Worm (Caenorhabditis elegans) whole organism, L1 larva: ENCODE data around the gene pals-17.

Experiments
- aly-2 ChIP-seq: fragments of 150-350 bp; optimal IDR thresholded peaks from 2 replicates; lab custom pipeline; 2014; ENCODE audit warnings: missing biosample characterization, missing genetic modification characterization
- efl-3 ChIP-seq: fragments of 200-800 bp; sonication (Bioruptor generic); optimal IDR thresholded peaks from 2 replicates; lab custom pipeline; 2018; ENCODE audit warnings: mild to moderate bottlenecking, missing genetic modification characterization, missing compliant biosample characterization
- lsy-2 ChIP-seq, 2 experiments: fragments of 150-350 bp; optimal IDR thresholded peaks; 2 replicates each; lab custom pipeline; 2014; ENCODE audit warnings: missing biosample characterization in 2 of 2, missing genetic modification characterization in 2 of 2
- mdl-1 ChIP-seq, 2 experiments: fragments of 150-350 bp; optimal IDR thresholded peaks; 2 replicates each; lab custom pipeline; 2014 to 2017; ENCODE audit warnings: missing biosample characterization in 2 of 2, missing genetic modification characterization in 2 of 2, inconsistent platforms in 1 of 2
- nhr-11 ChIP-seq: fragments of 150-350 bp; optimal IDR thresholded peaks from 2 replicates; lab custom pipeline; 2014; ENCODE audit warnings: missing biosample characterization, missing genetic modification characterization
- nhr-71 ChIP-seq: sonication (generic microtip); optimal IDR thresholded peaks from 2 replicates; lab custom pipeline; 2016; ENCODE audit warnings: mild to moderate bottlenecking, missing genetic modification characterization, moderate library complexity, missing compliant biosample characterization
- sox-4 ChIP-seq: sonication (generic microtip); optimal IDR thresholded peaks from 2 replicates; lab custom pipeline; 2016; ENCODE audit warnings: missing genetic modification characterization, missing compliant biosample characterization
- sup-37 ChIP-seq: fragments of 200-800 bp; sonication (Bioruptor generic); optimal IDR thresholded peaks from 2 replicates; lab custom pipeline; 2018; ENCODE audit warnings: mild to moderate bottlenecking, missing genetic modification characterization, missing compliant biosample characterization

ce11 chrIII:1347539-1347938 is 44.1 kb downstream of the pals-17 start, which contains the start of gene Y82E9BL.5:
- TF ChIP-seq sox-4 (tag; lab: Kevin White, UChicago): no peak
- no peak for TF ChIP-seq sup-37 (GFP tag; lab: Kevin White, UChicago)
- no peak for TF ChIP-seq lsy-2 (tag; optimal IDR thresholded peaks at IDR 0.05; lab: Kevin White, UChicago)
- no peak for TF ChIP-seq nhr-71 (tag; lab: Kevin White, UChicago)
- no peak for TF ChIP-seq efl-3
- TF ChIP-seq nhr-11 (tag; lab: Kevin White, UChicago): no peak
- no peak for TF ChIP-seq mdl-1 (tag; optimal IDR thresholded peaks at IDR 0.05; lab: Kevin White, UChicago)
- TF ChIP-seq aly-2 (tag; lab: Kevin White, UChicago): no peak
